Worm (Caenorhabditis elegans) whole organism, L3 larva: Measurements from ENCODE around the gene spd-3.

ENCODE experiments used
- R02D3.7 ChIP-seq: fragments of 150-350 bp; optimal IDR thresholded peaks from 2 replicates; lab custom pipeline; 2014; ENCODE audit warnings: missing biosample characterization, missing genetic modification characterization
- ZK546.5 ChIP-seq: sonication (generic microtip); optimal IDR thresholded peaks from 2 replicates; lab custom pipeline; 2017; ENCODE audit warnings: missing biosample characterization, missing genetic modification characterization
- aly-2 ChIP-seq: fragments of 150-350 bp; optimal IDR thresholded peaks from 2 replicates; lab custom pipeline; 2014; ENCODE audit warnings: missing biosample characterization, missing genetic modification characterization
- ama-1 ChIP-seq: fragments of 150-350 bp; optimal IDR thresholded peaks from 2 replicates; lab custom pipeline; 2018
- ceh-16 ChIP-seq: sonication (generic microtip); optimal IDR thresholded peaks from 2 replicates; lab custom pipeline; 2017; ENCODE audit warnings: missing biosample characterization, missing genetic modification characterization
- ceh-28 ChIP-seq: fragments of 150-350 bp; optimal IDR thresholded peaks from 2 replicates; lab custom pipeline; 2014; ENCODE audit warnings: missing biosample characterization, missing genetic modification reagents, missing genetic modification characterization
- ceh-82 ChIP-seq: fragments of 150-350 bp; optimal IDR thresholded peaks from 2 replicates; lab custom pipeline; 2014; ENCODE audit warnings: missing biosample characterization, missing genetic modification characterization
- ceh-9 ChIP-seq: sonication (generic microtip); optimal IDR thresholded peaks from 2 replicates; lab custom pipeline; 2018; ENCODE audit warnings: missing biosample characterization, missing genetic modification characterization
- daf-12 ChIP-seq: fragments of 150-350 bp; optimal IDR thresholded peaks from 2 replicates; lab custom pipeline; 2014; ENCODE audit warnings: missing biosample characterization, missing genetic modification reagents, missing genetic modification characterization
- egl-27 ChIP-seq: sonication (generic microtip); optimal IDR thresholded peaks from 4 replicates; lab custom pipeline; 2017; ENCODE audit warnings: missing biosample characterization, missing genetic modification reagents, missing genetic modification characterization
- egl-5 ChIP-seq: fragments of 150-350 bp; optimal IDR thresholded peaks from 2 replicates; lab custom pipeline; 2017; ENCODE audit warnings: missing biosample characterization, missing genetic modification reagents, missing genetic modification characterization, inconsistent platforms
- elt-1 ChIP-seq: fragments of 150-350 bp; optimal IDR thresholded peaks from 2 replicates; lab custom pipeline; 2014; ENCODE audit warnings: missing biosample characterization, missing genetic modification characterization
- elt-2 ChIP-seq: sonication (generic microtip); optimal IDR thresholded peaks from 2 replicates; lab custom pipeline; 2016; ENCODE audit warnings: missing genetic modification reagents, mild to moderate bottlenecking, missing genetic modification characterization, missing compliant biosample characterization
- elt-3 ChIP-seq, 3 experiments: fragments of 150-350 bp in 1 of 3; sonication (generic microtip) in 2 of 3; optimal IDR thresholded peaks; 2 replicates in 2 of 3; 4 replicates in 1 of 3; lab custom pipeline; 2014 to 2017; ENCODE audit warnings: missing biosample characterization in 3 of 3, missing genetic modification characterization in 3 of 3
- eor-1 ChIP-seq, 2 experiments: fragments of 150-350 bp; optimal IDR thresholded peaks; 2 replicates each; lab custom pipeline; 2014 to 2018; ENCODE audit warnings: missing biosample characterization in 2 of 2, missing genetic modification characterization in 2 of 2
- fkh-10 ChIP-seq: sonication (generic microtip); optimal IDR thresholded peaks from 2 replicates; lab custom pipeline; 2017; ENCODE audit warnings: missing biosample characterization, missing genetic modification reagents, missing genetic modification characterization
- fkh-2 ChIP-seq: fragments of 150-350 bp; optimal IDR thresholded peaks from 2 replicates; lab custom pipeline; 2014; ENCODE audit warnings: missing biosample characterization, missing genetic modification reagents, missing genetic modification characterization
- fos-1 ChIP-seq: fragments of 150-350 bp; optimal IDR thresholded peaks from 2 replicates; lab custom pipeline; 2014; ENCODE audit warnings: missing biosample characterization, missing genetic modification characterization
- hmg-11 ChIP-seq: sonication (generic microtip); optimal IDR thresholded peaks from 2 replicates; lab custom pipeline; 2016; ENCODE audit warnings: missing genetic modification characterization, missing compliant biosample characterization
- jun-1 ChIP-seq: fragments of 150-350 bp; optimal IDR thresholded peaks from 2 replicates; lab custom pipeline; 2014; ENCODE audit warnings: missing biosample characterization, missing genetic modification reagents, missing genetic modification characterization
- lin-15B ChIP-seq: fragments of 150-350 bp; optimal IDR thresholded peaks from 2 replicates; lab custom pipeline; 2014; ENCODE audit warnings: missing biosample characterization, missing genetic modification characterization
- lin-39 ChIP-seq: fragments of 150-350 bp; optimal IDR thresholded peaks from 2 replicates; lab custom pipeline; 2018; ENCODE audit warnings: missing biosample characterization, missing genetic modification reagents, missing genetic modification characterization
- lsy-12 ChIP-seq: sonication (generic microtip); optimal IDR thresholded peaks from 2 replicates; lab custom pipeline; 2016; ENCODE audit warnings: mild to moderate bottlenecking, missing genetic modification characterization, missing compliant biosample characterization
- mdl-1 ChIP-seq: fragments of 150-350 bp; optimal IDR thresholded peaks from 2 replicates; lab custom pipeline; 2014; ENCODE audit warnings: missing biosample characterization, missing genetic modification characterization
- mml-1 ChIP-seq: fragments of 150-350 bp; sonication (generic microtip); optimal IDR thresholded peaks from 3 replicates; lab custom pipeline; 2014; ENCODE audit warnings: missing biosample characterization, missing genetic modification characterization
- nfya-1 ChIP-seq: sonication (generic microtip); optimal IDR thresholded peaks from 2 replicates; lab custom pipeline; 2017; ENCODE audit warnings: missing genetic modification characterization, mild to moderate bottlenecking, missing compliant biosample characterization, antibody characterized with exemption, moderate library complexity; ENCODE audit not compliant: insufficient read depth
- nhr-11 ChIP-seq: fragments of 150-350 bp; optimal IDR thresholded peaks from 2 replicates; lab custom pipeline; 2014; ENCODE audit warnings: missing biosample characterization, missing genetic modification characterization
- nhr-12 ChIP-seq: fragments of 150-350 bp; optimal IDR thresholded peaks from 2 replicates; lab custom pipeline; 2014; ENCODE audit warnings: missing biosample characterization, missing genetic modification characterization
- nhr-23 ChIP-seq: fragments of 150-350 bp; optimal IDR thresholded peaks from 2 replicates; lab custom pipeline; 2014; ENCODE audit warnings: missing biosample characterization, missing genetic modification reagents, missing genetic modification characterization
- nhr-237 ChIP-seq: fragments of 150-350 bp; optimal IDR thresholded peaks from 2 replicates; lab custom pipeline; 2014; ENCODE audit warnings: missing biosample characterization, missing genetic modification characterization
- nhr-25 ChIP-seq: sonication (generic microtip); optimal IDR thresholded peaks from 2 replicates; lab custom pipeline; 2017; ENCODE audit warnings: missing biosample characterization, missing genetic modification characterization
- nhr-28 ChIP-seq: fragments of 150-350 bp; optimal IDR thresholded peaks from 2 replicates; lab custom pipeline; 2014; ENCODE audit warnings: missing biosample characterization, missing genetic modification characterization
- nhr-43 ChIP-seq: sonication (generic microtip); optimal IDR thresholded peaks from 2 replicates; lab custom pipeline; 2016; ENCODE audit warnings: mild to moderate bottlenecking, missing genetic modification characterization, missing compliant biosample characterization; ENCODE audit not compliant: poor library complexity, severe bottlenecking
- nhr-67 ChIP-seq: fragments of 150-350 bp; optimal IDR thresholded peaks from 2 replicates; lab custom pipeline; 2014; ENCODE audit warnings: missing biosample characterization, missing genetic modification characterization
- nhr-76 ChIP-seq: fragments of 150-350 bp; sonication (generic microtip); optimal IDR thresholded peaks from 5 replicates; lab custom pipeline; 2014; ENCODE audit warnings: missing biosample characterization, missing genetic modification characterization
- nhr-77 ChIP-seq: fragments of 150-350 bp; optimal IDR thresholded peaks from 2 replicates; lab custom pipeline; 2014; ENCODE audit warnings: missing biosample characterization, missing genetic modification characterization
- pha-4 ChIP-seq: fragments of 150-350 bp; optimal IDR thresholded peaks from 2 replicates; lab custom pipeline; 2014; ENCODE audit warnings: missing biosample characterization, missing genetic modification reagents, missing genetic modification characterization
- pqm-1 ChIP-seq: fragments of 150-350 bp; optimal IDR thresholded peaks from 2 replicates; lab custom pipeline; 2017; ENCODE audit warnings: missing biosample characterization, missing genetic modification characterization, inconsistent platforms
- sea-2 ChIP-seq: fragments of 150-350 bp; sonication (generic microtip); optimal IDR thresholded peaks from 4 replicates; lab custom pipeline; 2014; ENCODE audit warnings: missing biosample characterization, missing genetic modification reagents, missing genetic modification characterization
- skn-1 ChIP-seq: fragments of 150-350 bp; optimal IDR thresholded peaks from 2 replicates; lab custom pipeline; 2014; ENCODE audit warnings: missing biosample characterization, missing genetic modification characterization
- snpc-4 ChIP-seq: fragments of 150-350 bp; optimal IDR thresholded peaks from 2 replicates; lab custom pipeline; 2014; ENCODE audit warnings: missing biosample characterization, missing genetic modification characterization
- tbx-2 ChIP-seq: sonication (generic microtip); optimal IDR thresholded peaks from 2 replicates; lab custom pipeline; 2016; ENCODE audit warnings: mild to moderate bottlenecking, missing genetic modification characterization, missing compliant biosample characterization
- unc-39 ChIP-seq: sonication (generic microtip); optimal IDR thresholded peaks from 4 replicates; lab custom pipeline; 2017; ENCODE audit warnings: missing biosample characterization, missing genetic modification characterization
- unc-62 ChIP-seq: fragments of 150-350 bp; sonication (generic microtip); optimal IDR thresholded peaks from 4 replicates; lab custom pipeline; 2014; ENCODE audit warnings: missing biosample characterization, missing genetic modification reagents, missing genetic modification characterization
- zag-1 ChIP-seq: fragments of 150-350 bp; optimal IDR thresholded peaks from 2 replicates; lab custom pipeline; 2014; ENCODE audit warnings: missing biosample characterization, missing genetic modification characterization
- ztf-11 ChIP-seq: fragments of 150-350 bp; optimal IDR thresholded peaks from 2 replicates; lab custom pipeline; 2014; ENCODE audit warnings: missing biosample characterization, missing genetic modification characterization
- ztf-4 ChIP-seq: fragments of 150-350 bp; optimal IDR thresholded peaks from 2 replicates; lab custom pipeline; 2014; ENCODE audit warnings: missing biosample characterization, missing genetic modification characterization

spd-3 gene

DNA sequence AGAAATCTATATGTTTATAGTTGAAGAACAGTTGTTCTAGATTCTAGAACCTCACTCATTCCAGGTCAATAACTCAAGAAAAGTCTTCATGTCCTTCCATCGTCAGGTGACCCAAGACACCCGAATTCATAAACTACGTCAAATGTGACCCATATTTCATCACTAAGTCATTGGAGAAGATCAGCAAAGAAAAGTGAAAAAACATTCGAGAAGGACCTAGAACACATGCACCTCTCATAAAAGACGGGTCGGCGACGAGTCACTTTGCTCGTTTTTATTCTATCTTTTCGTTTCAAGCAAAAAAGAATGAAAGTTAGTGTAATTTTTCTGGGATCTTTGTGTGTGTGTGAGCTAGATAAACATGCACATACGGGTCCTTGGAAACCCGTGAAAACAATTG lies 11.3 kb upstream of the spd-3 start:
- TF ChIP-seq lin-39 (tag; lab: Kevin White, UChicago) (no peak), egl-5 (tag; lab: Kevin White, UChicago) (peak; percentile 82), daf-12 (tag; lab: Kevin White, UChicago) (no peak), eor-1 (tag; optimal IDR thresholded peaks at IDR 0.05; lab: Kevin White, UChicago) (no peak), lsy-12 (tag; lab: Kevin White, UChicago) (no peak), aly-2 (tag; lab: Kevin White, UChicago) (no peak), nfya-1 (tag; lab: Kevin White, UChicago) (peak; percentile 49)

DNA sequence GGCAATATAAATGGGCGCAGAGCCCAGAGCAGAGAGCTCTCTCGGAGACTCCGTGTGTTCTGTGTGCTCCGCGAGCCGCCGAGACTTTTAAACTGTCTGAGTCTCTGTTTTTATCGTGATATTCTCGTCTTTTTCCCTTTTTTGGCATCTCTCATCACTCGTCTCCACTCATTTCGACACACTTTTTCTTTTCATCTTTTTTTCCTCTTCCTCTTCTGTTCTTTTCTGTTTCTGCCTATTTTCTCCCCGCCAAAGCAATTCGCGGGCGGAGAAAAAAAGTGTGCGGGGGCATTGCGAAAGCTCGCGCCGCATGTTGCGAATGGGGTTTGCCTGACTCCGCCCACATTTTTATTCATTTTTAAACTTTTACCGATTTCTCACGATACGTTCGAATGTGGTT lies 6.1 kb upstream of the spd-3 start:
- peak; percentile 89 for TF ChIP-seq pha-4
- no peak for TF ChIP-seq daf-12 (tag; lab: Kevin White, UChicago)
- peak; percentile 74 for TF ChIP-seq lin-39 (tag; lab: Kevin White, UChicago)
- TF ChIP-seq nfya-1 (tag; lab: Kevin White, UChicago), result peak; percentile 92
- peak; percentile 14 for TF ChIP-seq elt-1
- TF ChIP-seq zag-1 (tag; lab: Kevin White, UChicago), result peak; percentile 47
- TF ChIP-seq unc-62 (GFP tag; lab: Kevin White, UChicago), result peak; percentile 58
- TF ChIP-seq ama-1 (lab: Kevin White, UChicago), result peak; percentile 68
- no peak for TF ChIP-seq ZK546.5
- peak; percentile 63 for TF ChIP-seq ceh-16 (tag; lab: Kevin White, UChicago)
- peak; percentile 68 for TF ChIP-seq lsy-12 (tag; lab: Kevin White, UChicago)
- TF ChIP-seq nhr-25 (tag; lab: Kevin White, UChicago), result peak; percentile 57
- TF ChIP-seq ztf-4, result no peak
- TF ChIP-seq fos-1 (tag; lab: Kevin White, UChicago), result no peak
- no peak for TF ChIP-seq fkh-2 (tag; lab: Kevin White, UChicago)
- no peak for TF ChIP-seq ceh-82 (tag; lab: Kevin White, UChicago)
- peak; percentile 71 for TF ChIP-seq egl-5 (tag; lab: Kevin White, UChicago)
- TF ChIP-seq nhr-237 (tag; lab: Kevin White, UChicago), result no peak
- peak; percentile 12 for TF ChIP-seq unc-39 (tag; lab: Kevin White, UChicago)
- TF ChIP-seq ceh-28, result peak; percentile 58
- no peak for TF ChIP-seq mdl-1 (tag; lab: Kevin White, UChicago)
- TF ChIP-seq ztf-11, result no peak
- peak; percentile 48 for TF ChIP-seq R02D3.7
- TF ChIP-seq aly-2 (tag; lab: Kevin White, UChicago), result no peak
- TF ChIP-seq sea-2, result no peak
- peak; percentile 67 for TF ChIP-seq nhr-43
- peak; percentile 76 for TF ChIP-seq fkh-10 (GFP tag; lab: Kevin White, UChicago)
- TF ChIP-seq skn-1 (tag; lab: Kevin White, UChicago), result peak; percentile 63
- TF ChIP-seq mml-1 (tag; lab: Kevin White, UChicago), result no peak
- TF ChIP-seq egl-27 (tag; lab: Kevin White, UChicago), result peak; percentile 73
- no peak for TF ChIP-seq nhr-12 (tag; lab: Kevin White, UChicago)
- TF ChIP-seq nhr-77 (tag; lab: Kevin White, UChicago), result peak; percentile 10
- peak; percentile 78 for TF ChIP-seq lin-15B
- peak; percentile 54 for TF ChIP-seq pqm-1 (tag; lab: Kevin White, UChicago)
- no peak for TF ChIP-seq elt-3 (tag; optimal IDR thresholded peaks at IDR 0.05; lab: Kevin White, UChicago)
- no peak for TF ChIP-seq nhr-76
- TF ChIP-seq snpc-4 (tag; lab: Kevin White, UChicago), result peak; percentile 81
- TF ChIP-seq elt-2, result peak; percentile 72
- TF ChIP-seq eor-1 (tag; optimal IDR thresholded peaks at IDR 0.05; lab: Kevin White, UChicago), result no peak
- TF ChIP-seq nhr-67 (tag; lab: Kevin White, UChicago), result peak; percentile 3
- TF ChIP-seq hmg-11 (tag; lab: Kevin White, UChicago), result peak; percentile 95
- no peak for TF ChIP-seq ceh-9 (tag; lab: Kevin White, UChicago)
- TF ChIP-seq nhr-28 (tag; lab: Kevin White, UChicago), result no peak
- peak; percentile 89 for TF ChIP-seq jun-1 (tag; lab: Kevin White, UChicago)
- peak; percentile 90 for TF ChIP-seq nhr-23 (tag; lab: Kevin White, UChicago)
- peak; percentile 72 for TF ChIP-seq tbx-2 (tag; lab: Kevin White, UChicago)
- no peak for TF ChIP-seq nhr-11
